Worm (Caenorhabditis elegans): ENCODE measurements around the gene C09B8.4.

Gene C09B8.4

ce11 chrX:6019886-6020469 is at the start of gene C09B8.4:
Gene C09B8.4 (minus strand): TSS chrX:6019936.
- TF ChIP-seq pha-4 (tag; optimal IDR thresholded peaks at IDR 0.05) = no peak
- TF ChIP-seq hlh-1 (tag; optimal IDR thresholded peaks at IDR 0.05) = peak; percentile 50

- TF ChIP-seq lin-32 (GFP tag; optimal IDR thresholded peaks at IDR 0.05) (no peak), ham-2 (GFP tag; optimal IDR thresholded peaks at IDR 0.05) (peak; percentile 82), elt-1 (tag; optimal IDR thresholded peaks at IDR 0.05; ENCODE audit: borderline replicate concordance, insufficient read depth) (peak; percentile 79)
Observed at ce11 chrX:6066618-6067017, 46.9 kb upstream of the C09B8.4 start.

DNA sequence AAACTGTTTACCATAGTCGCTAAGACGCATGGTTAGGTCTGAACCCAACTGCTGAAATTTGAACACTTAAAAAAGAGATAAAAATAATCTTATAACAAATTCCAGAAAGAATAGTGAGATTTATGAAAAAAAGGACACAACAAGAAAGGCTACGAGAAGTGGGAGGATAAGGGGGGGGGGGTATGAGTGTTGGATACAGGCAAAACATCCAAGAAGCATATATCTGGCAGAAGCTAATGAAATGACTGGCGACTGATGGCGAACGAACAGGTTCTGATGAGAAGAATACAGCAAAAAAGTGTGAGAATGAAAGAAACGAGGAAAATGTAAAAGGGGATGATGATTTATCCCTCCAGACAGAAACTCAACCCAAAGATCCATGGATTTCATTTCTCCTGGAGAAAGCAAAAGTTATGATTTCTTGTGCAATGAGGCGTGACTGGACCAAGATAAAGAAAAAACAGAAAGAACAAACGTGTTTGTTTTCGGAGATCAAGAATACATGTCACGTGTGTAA is 46.3 kb upstream of the C09B8.4 start, which contains the start of gene ptr-4:
TSS of gene ptr-4 (minus strand) at position 51 of the 517 bp plus-strand sequence.
- TF ChIP-seq lsy-2 (tag; optimal IDR thresholded peaks at IDR 0.05) = no peak
- no peak for TF ChIP-seq cnd-1 (tag; optimal IDR thresholded peaks at IDR 0.05)
- TF ChIP-seq flh-1 (GFP tag; optimal IDR thresholded peaks at IDR 0.05) = no peak
- no peak for TF ChIP-seq lin-13 (tag; optimal IDR thresholded peaks at IDR 0.05)
- TF ChIP-seq ceh-39 (tag; optimal IDR thresholded peaks at IDR 0.05) = no peak
- TF ChIP-seq hlh-1 (tag; optimal IDR thresholded peaks at IDR 0.05) = no peak
- TF ChIP-seq sem-2 (GFP tag; optimal IDR thresholded peaks at IDR 0.05) = no peak
- TF ChIP-seq mls-2 (tag; optimal IDR thresholded peaks at IDR 0.05) = no peak
- TF ChIP-seq tbx-8 (GFP tag; optimal IDR thresholded peaks at IDR 0.05) = no peak
- no peak for TF ChIP-seq lin-32 (GFP tag; optimal IDR thresholded peaks at IDR 0.05)
- no peak for TF ChIP-seq nhr-237 (tag; optimal IDR thresholded peaks at IDR 0.05)
- no peak for TF ChIP-seq ceh-83 (GFP tag; optimal IDR thresholded peaks at IDR 0.05)
- no peak for TF ChIP-seq zip-8 (tag; optimal IDR thresholded peaks at IDR 0.05)
- TF ChIP-seq ceh-43 (GFP tag; optimal IDR thresholded peaks at IDR 0.05) = no peak
- no peak for TF ChIP-seq unc-62 (GFP tag; optimal IDR thresholded peaks at IDR 0.05)
- TF ChIP-seq M03D4.4 (tag; optimal IDR thresholded peaks at IDR 0.05) = no peak
- no peak for TF ChIP-seq sptf-1 (tag; optimal IDR thresholded peaks at IDR 0.05)
- TF ChIP-seq drap-1 (GFP tag; optimal IDR thresholded peaks at IDR 0.05) = no peak

DNA sequence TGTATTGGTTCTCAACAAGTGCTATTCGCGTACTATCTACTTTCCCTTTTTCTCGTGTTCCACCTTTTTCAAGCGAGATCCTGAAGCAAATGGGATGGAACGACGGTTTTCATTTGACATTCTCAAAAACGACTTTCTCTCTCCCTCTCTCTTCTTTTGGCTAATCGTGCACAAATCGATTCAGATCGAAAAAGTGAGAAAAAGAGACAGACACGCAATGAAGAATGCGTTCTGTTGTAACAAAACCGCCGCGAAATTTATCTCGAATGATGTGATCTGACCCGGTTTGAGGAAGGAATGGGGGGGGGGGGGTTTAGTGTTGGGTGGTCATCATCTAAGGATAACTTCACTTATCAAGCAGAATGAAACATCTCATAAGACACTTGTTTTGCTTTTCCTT is 44.6 kb upstream of the C09B8.4 start:
- TF ChIP-seq zip-8 (tag; optimal IDR thresholded peaks at IDR 0.05) (no peak), ces-1 (GFP tag; optimal IDR thresholded peaks at IDR 0.05) (no peak), ham-2 (GFP tag; optimal IDR thresholded peaks at IDR 0.05) (no peak), snpc-4 (tag; optimal IDR thresholded peaks at IDR 0.05) (no peak), elt-3 (tag; optimal IDR thresholded peaks at IDR 0.05) (no peak), cnd-1 (tag; optimal IDR thresholded peaks at IDR 0.05) (no peak), unc-120 (tag; optimal IDR thresholded peaks at IDR 0.05; ENCODE audit: poor library complexity, severe bottlenecking) (no peak), unc-62 (GFP tag; optimal IDR thresholded peaks at IDR 0.05) (no peak), blmp-1 (tag; optimal IDR thresholded peaks at IDR 0.05) (no peak), pha-4 (tag; optimal IDR thresholded peaks at IDR 0.05) (no peak), ceh-83 (GFP tag; optimal IDR thresholded peaks at IDR 0.05) (no peak), nhr-237 (tag; optimal IDR thresholded peaks at IDR 0.05) (no peak), nhr-28 (tag; optimal IDR thresholded peaks at IDR 0.05) (no peak), elt-1 (tag; optimal IDR thresholded peaks at IDR 0.05; ENCODE audit: borderline replicate concordance, insufficient read depth) (no peak)

DNA sequence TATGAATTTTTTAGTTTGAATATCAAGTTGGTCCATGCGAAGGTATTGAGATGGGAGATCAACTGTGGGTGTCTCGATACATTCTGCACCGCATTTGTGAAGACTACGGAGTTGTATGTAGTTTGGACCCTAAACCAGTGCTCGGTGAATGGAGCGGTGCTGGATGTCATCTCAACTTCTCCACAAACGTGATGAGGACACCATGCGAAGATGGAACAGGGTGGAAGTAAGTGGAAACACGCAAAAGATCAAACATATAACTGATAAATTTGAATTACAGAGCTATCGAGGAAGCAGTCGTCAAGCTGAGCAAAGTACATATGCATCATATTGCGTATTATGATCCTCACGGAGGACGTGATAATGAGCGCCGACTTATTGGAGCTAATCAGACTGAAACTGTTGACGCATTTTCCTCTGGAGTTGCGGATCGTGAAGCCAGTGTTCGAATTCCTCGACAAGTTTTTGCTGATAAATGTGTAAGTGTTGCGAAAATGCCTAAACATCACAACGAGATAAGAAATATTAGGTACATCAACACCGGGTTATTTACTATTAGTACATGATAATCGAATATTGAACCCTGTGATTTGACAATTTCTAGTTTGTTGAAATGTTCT is 39.5 kb upstream of the C09B8.4 start:
- no peak for TF ChIP-seq mab-5 (tag; optimal IDR thresholded peaks at IDR 0.05)
- no peak for TF ChIP-seq blmp-1 (tag; optimal IDR thresholded peaks at IDR 0.05)
- TF ChIP-seq sem-2 (GFP tag; optimal IDR thresholded peaks at IDR 0.05) = no peak
- no peak for TF ChIP-seq hlh-1 (tag; optimal IDR thresholded peaks at IDR 0.05)
- TF ChIP-seq ceh-83 (GFP tag; optimal IDR thresholded peaks at IDR 0.05) = no peak
- TF ChIP-seq nhr-237 (tag; optimal IDR thresholded peaks at IDR 0.05) = no peak
- TF ChIP-seq bed-3 (GFP tag; optimal IDR thresholded peaks at IDR 0.05) = no peak
- TF ChIP-seq drap-1 (GFP tag; optimal IDR thresholded peaks at IDR 0.05) = no peak
- no peak for TF ChIP-seq lsy-2 (tag; optimal IDR thresholded peaks at IDR 0.05)
- TF ChIP-seq lin-32 (GFP tag; optimal IDR thresholded peaks at IDR 0.05) = no peak
- TF ChIP-seq elt-3 (tag; optimal IDR thresholded peaks at IDR 0.05) = no peak
- TF ChIP-seq ces-1 (GFP tag; optimal IDR thresholded peaks at IDR 0.05) = no peak

Measured in whole organism, mixed stage, embryonic.